Worm (Caenorhabditis elegans): ENCODE data around the gene drn-1.

ce11 chrII:5309720-5310119 lies 38.1 kb upstream of the drn-1 start:
- TF ChIP-seq ztf-11 (tag; optimal IDR thresholded peaks at IDR 0.05) (no peak), nhr-76 (tag; optimal IDR thresholded peaks at IDR 0.05) (no peak), zag-1 (tag; optimal IDR thresholded peaks at IDR 0.05) (no peak), pqm-1 (tag; optimal IDR thresholded peaks at IDR 0.05) (no peak), snpc-4 (tag; optimal IDR thresholded peaks at IDR 0.05) (no peak), tbx-2 (tag; optimal IDR thresholded peaks at IDR 0.05) (no peak), elt-1 (tag; optimal IDR thresholded peaks at IDR 0.05) (no peak), jun-1 (tag; optimal IDR thresholded peaks at IDR 0.05) (no peak), egl-27 (tag; optimal IDR thresholded peaks at IDR 0.05) (no peak), unc-39 (tag; optimal IDR thresholded peaks at IDR 0.05) (no peak), lin-39 (tag; optimal IDR thresholded peaks at IDR 0.05) (no peak), aly-2 (tag; optimal IDR thresholded peaks at IDR 0.05) (no peak)
